Worm (Caenorhabditis elegans): ENCODE data around the gene ZK742.6.

ZK742.6 gene

ce11 chrV:7825836-7826235 lies 11.1 kb upstream of the ZK742.6 start:
- TF ChIP-seq ceh-82 (tag; optimal IDR thresholded peaks at IDR 0.05) (no peak), nhr-28 (tag; optimal IDR thresholded peaks at IDR 0.05) (no peak), ama-1 (optimal IDR thresholded peaks at IDR 0.05) (no peak), lin-15B (tag; optimal IDR thresholded peaks at IDR 0.05) (no peak), fkh-10 (GFP tag; optimal IDR thresholded peaks at IDR 0.05) (no peak), unc-39 (tag; optimal IDR thresholded peaks at IDR 0.05) (no peak), lsy-12 (tag; optimal IDR thresholded peaks at IDR 0.05) (no peak), hmg-11 (tag; optimal IDR thresholded peaks at IDR 0.05) (no peak), nhr-11 (tag; optimal IDR thresholded peaks at IDR 0.05) (no peak), ztf-4 (tag; optimal IDR thresholded peaks at IDR 0.05) (no peak), nhr-25 (tag; optimal IDR thresholded peaks at IDR 0.05) (no peak), egl-5 (tag; optimal IDR thresholded peaks at IDR 0.05) (no peak), fkh-2 (tag; optimal IDR thresholded peaks at IDR 0.05) (no peak), nhr-23 (tag; optimal IDR thresholded peaks at IDR 0.05) (no peak), pha-4 (tag; optimal IDR thresholded peaks at IDR 0.05) (no peak)

ce11 chrV:7824138-7824537 lies 9.4 kb upstream of the ZK742.6 start:
- TF ChIP-seq elt-2 (tag; optimal IDR thresholded peaks at IDR 0.05), result no peak
- no peak for TF ChIP-seq ceh-16 (tag; optimal IDR thresholded peaks at IDR 0.05)
- TF ChIP-seq ceh-28 (tag; optimal IDR thresholded peaks at IDR 0.05), result no peak
- TF ChIP-seq egl-5 (tag; optimal IDR thresholded peaks at IDR 0.05), result no peak
- TF ChIP-seq ama-1 (optimal IDR thresholded peaks at IDR 0.05), result no peak
- TF ChIP-seq mdl-1 (tag; optimal IDR thresholded peaks at IDR 0.05), result no peak
- no peak for TF ChIP-seq lin-15B (tag; optimal IDR thresholded peaks at IDR 0.05)
- no peak for TF ChIP-seq R02D3.7 (tag; optimal IDR thresholded peaks at IDR 0.05)
- TF ChIP-seq nhr-77 (tag; optimal IDR thresholded peaks at IDR 0.05), result no peak
- no peak for TF ChIP-seq nfya-1 (tag; optimal IDR thresholded peaks at IDR 0.05; ENCODE audit: insufficient read depth)
- no peak for TF ChIP-seq tbx-2 (tag; optimal IDR thresholded peaks at IDR 0.05)
- no peak for TF ChIP-seq sea-2 (GFP tag; optimal IDR thresholded peaks at IDR 0.05)

- TF ChIP-seq lin-39 (tag; optimal IDR thresholded peaks at IDR 0.05) (peak; percentile 22), unc-62 (GFP tag; optimal IDR thresholded peaks at IDR 0.05) (peak; percentile 71), fos-1 (tag; optimal IDR thresholded peaks at IDR 0.05) (no peak), pha-4 (tag; optimal IDR thresholded peaks at IDR 0.05) (no peak), ceh-16 (tag; optimal IDR thresholded peaks at IDR 0.05) (no peak), nfya-1 (tag; optimal IDR thresholded peaks at IDR 0.05; ENCODE audit: insufficient read depth) (peak; percentile 9), ceh-9 (tag; optimal IDR thresholded peaks at IDR 0.05) (no peak), nhr-25 (tag; optimal IDR thresholded peaks at IDR 0.05) (no peak), fkh-10 (GFP tag; optimal IDR thresholded peaks at IDR 0.05) (no peak), fkh-2 (tag; optimal IDR thresholded peaks at IDR 0.05) (no peak)
Observed at ce11 chrV:7822655-7823054, 7.9 kb upstream of the ZK742.6 start.

ce11 chrV:7820270-7820669 lies 5.5 kb upstream of the ZK742.6 start, which contains the start of gene lbp-4:
TSS of gene lbp-4 (plus strand) at chrV:7820578.
- TF ChIP-seq pha-4 (tag; optimal IDR thresholded peaks at IDR 0.05) (peak; percentile 73), ceh-16 (tag; optimal IDR thresholded peaks at IDR 0.05) (no peak), tbx-2 (tag; optimal IDR thresholded peaks at IDR 0.05) (no peak), R02D3.7 (tag; optimal IDR thresholded peaks at IDR 0.05) (no peak), eor-1 (tag; optimal IDR thresholded peaks at IDR 0.05) (no peak), ceh-28 (tag; optimal IDR thresholded peaks at IDR 0.05) (no peak), sea-2 (GFP tag; optimal IDR thresholded peaks at IDR 0.05) (no peak), ama-1 (optimal IDR thresholded peaks at IDR 0.05) (no peak), nhr-28 (tag; optimal IDR thresholded peaks at IDR 0.05) (no peak), lin-15B (tag; optimal IDR thresholded peaks at IDR 0.05) (peak; percentile 51), mml-1 (tag; optimal IDR thresholded peaks at IDR 0.05) (no peak), lin-39 (tag; optimal IDR thresholded peaks at IDR 0.05) (no peak), elt-2 (tag; optimal IDR thresholded peaks at IDR 0.05) (peak; percentile 39), nhr-43 (tag; optimal IDR thresholded peaks at IDR 0.05; ENCODE audit: poor library complexity, severe bottlenecking) (no peak), pqm-1 (tag; optimal IDR thresholded peaks at IDR 0.05) (peak; percentile 37), nfya-1 (tag; optimal IDR thresholded peaks at IDR 0.05; ENCODE audit: insufficient read depth) (peak; percentile 50), nhr-25 (tag; optimal IDR thresholded peaks at IDR 0.05) (no peak), nhr-11 (tag; optimal IDR thresholded peaks at IDR 0.05) (no peak), nhr-12 (tag; optimal IDR thresholded peaks at IDR 0.05) (no peak), nhr-76 (tag; optimal IDR thresholded peaks at IDR 0.05) (no peak), nhr-23 (tag; optimal IDR thresholded peaks at IDR 0.05) (peak; percentile 54), hmg-11 (tag; optimal IDR thresholded peaks at IDR 0.05) (no peak), aly-2 (tag; optimal IDR thresholded peaks at IDR 0.05) (no peak), mdl-1 (tag; optimal IDR thresholded peaks at IDR 0.05) (no peak), snpc-4 (tag; optimal IDR thresholded peaks at IDR 0.05) (peak; percentile 19)
